Worm (Caenorhabditis elegans) whole organism, L1 larva: Measurements from ENCODE around the gene T08A11.1.
A peak's percentile ranks its signal among the peaks of the same experiment; 100 is the strongest.

Experiments
- C04F5.9 ChIP-seq: sonication (generic microtip); optimal IDR thresholded peaks from 2 replicates; lab custom pipeline; 2016; ENCODE audit warnings: missing genetic modification characterization, missing compliant biosample characterization
- aly-2 ChIP-seq: fragments of 150-350 bp; optimal IDR thresholded peaks from 2 replicates; lab custom pipeline; 2014; ENCODE audit warnings: missing biosample characterization, missing genetic modification characterization
- ceh-63 ChIP-seq: fragments of 200-800 bp; sonication (Bioruptor generic); optimal IDR thresholded peaks from 2 replicates; lab custom pipeline; 2018; ENCODE audit warnings: mild to moderate bottlenecking, missing genetic modification characterization, missing compliant biosample characterization
- ceh-88 ChIP-seq: fragments of 200-800 bp; sonication (Bioruptor generic); IDR thresholded peaks from 2 replicates; pipeline ENCODE4 v1.3.6; 2022; ENCODE audit warnings: missing genetic modification characterization, missing compliant biosample characterization
- ceh-90 ChIP-seq: sonication (generic microtip); optimal IDR thresholded peaks from 2 replicates; lab custom pipeline; 2016; ENCODE audit warnings: missing genetic modification characterization, missing compliant biosample characterization
- ces-1 ChIP-seq: fragments of 150-350 bp; optimal IDR thresholded peaks from 2 replicates; lab custom pipeline; 2014; ENCODE audit warnings: missing biosample characterization, missing genetic modification reagents, missing genetic modification characterization
- dpl-1 ChIP-seq, 3 experiments: fragments of 150-350 bp in 2 of 3; sonication (generic microtip) in 1 of 3; optimal IDR thresholded peaks; 2 replicates each; lab custom pipeline; 2014 to 2017; ENCODE audit warnings: missing biosample characterization in 3 of 3, missing genetic modification characterization in 3 of 3, missing genetic modification reagents in 3 of 3
- dsc-1 ChIP-seq: sonication (generic microtip); optimal IDR thresholded peaks from 2 replicates; lab custom pipeline; 2016; ENCODE audit warnings: mild to moderate bottlenecking, missing genetic modification characterization, missing compliant biosample characterization
- efl-1 ChIP-seq, 4 experiments: fragments of 150-350 bp; optimal IDR thresholded peaks in 3 of 4; peaks in 1 of 4; 1 replicate in 1 of 4; 2 replicates in 3 of 4; lab custom pipeline; 2014; ENCODE audit warnings: missing biosample characterization in 2 of 4, missing genetic modification characterization in 2 of 4, missing genetic modification reagents in 2 of 4
- efl-3 ChIP-seq: fragments of 200-800 bp; sonication (Bioruptor generic); optimal IDR thresholded peaks from 2 replicates; lab custom pipeline; 2018; ENCODE audit warnings: mild to moderate bottlenecking, missing genetic modification characterization, missing compliant biosample characterization
- elt-2 ChIP-seq: sonication (generic microtip); optimal IDR thresholded peaks from 2 replicates; lab custom pipeline; 2016; ENCODE audit warnings: missing genetic modification characterization, mild to moderate bottlenecking, inconsistent platforms, missing compliant biosample characterization, missing genetic modification reagents
- elt-3 ChIP-seq, 6 experiments: fragments of 150-350 bp in 1 of 6; sonication (generic microtip); optimal IDR thresholded peaks; 2 replicates each; lab custom pipeline; 2017 to 2018; ENCODE audit warnings: missing biosample characterization in 6 of 6, missing genetic modification characterization in 6 of 6, inconsistent platforms in 1 of 6
- ets-5 ChIP-seq: fragments of 200-800 bp; sonication (Bioruptor generic); IDR thresholded peaks from 2 replicates; pipeline ENCODE4 v1.3.6; 2022; ENCODE audit warnings: missing genetic modification characterization, missing compliant biosample characterization
- fos-1 ChIP-seq: fragments of 150-350 bp; optimal IDR thresholded peaks from 2 replicates; lab custom pipeline; 2014; ENCODE audit warnings: missing biosample characterization, missing genetic modification characterization
- hlh-17 ChIP-seq: fragments of 200-800 bp; sonication (Bioruptor generic); optimal IDR thresholded peaks from 2 replicates; lab custom pipeline; 2018; ENCODE audit warnings: missing genetic modification characterization, mild to moderate bottlenecking, missing compliant biosample characterization, moderate library complexity, borderline replicate concordance
- isw-1 ChIP-seq: fragments of 200-800 bp; sonication (Bioruptor generic); IDR thresholded peaks from 2 replicates; pipeline ENCODE4 v1.3.6; 2022; ENCODE audit warnings: missing genetic modification characterization, missing compliant biosample characterization
- lin-13 ChIP-seq: fragments of 150-350 bp; optimal IDR thresholded peaks from 2 replicates; lab custom pipeline; 2014; ENCODE audit warnings: missing biosample characterization, missing genetic modification reagents, missing genetic modification characterization
- lin-14 ChIP-seq: fragments of 200-800 bp; sonication (Bioruptor generic); optimal IDR thresholded peaks from 2 replicates; lab custom pipeline; 2018; ENCODE audit warnings: mild to moderate bottlenecking, missing genetic modification characterization, moderate library complexity, missing compliant biosample characterization
- lin-15B ChIP-seq: fragments of 150-350 bp; sonication (generic microtip); optimal IDR thresholded peaks from 3 replicates; lab custom pipeline; 2014; ENCODE audit warnings: missing biosample characterization, missing genetic modification characterization
- lsy-2 ChIP-seq, 2 experiments: fragments of 150-350 bp; optimal IDR thresholded peaks; 2 replicates each; lab custom pipeline; 2014; ENCODE audit warnings: missing biosample characterization in 2 of 2, missing genetic modification characterization in 2 of 2
- mdl-1 ChIP-seq, 2 experiments: fragments of 150-350 bp; optimal IDR thresholded peaks; 2 replicates each; lab custom pipeline; 2014 to 2017; ENCODE audit warnings: missing biosample characterization in 2 of 2, missing genetic modification characterization in 2 of 2, inconsistent platforms in 1 of 2
- mef-2 ChIP-seq: fragments of 150-350 bp; optimal IDR thresholded peaks from 2 replicates; lab custom pipeline; 2014; ENCODE audit warnings: missing biosample characterization, missing genetic modification characterization
- mep-1 ChIP-seq: fragments of 150-350 bp; optimal IDR thresholded peaks from 2 replicates; lab custom pipeline; 2014; ENCODE audit warnings: missing biosample characterization, missing genetic modification characterization
- nhr-19 ChIP-seq: fragments of 200-800 bp; sonication (Bioruptor generic); conservative IDR thresholded peaks from 2 replicates; pipeline ENCODE4 v1.3.6; 2022; ENCODE audit warnings: missing genetic modification characterization, missing compliant biosample characterization
- nhr-28 ChIP-seq: fragments of 150-350 bp; optimal IDR thresholded peaks from 2 replicates; lab custom pipeline; 2014; ENCODE audit warnings: missing biosample characterization, missing genetic modification characterization
- nhr-47 ChIP-seq: sonication (generic microtip); optimal IDR thresholded peaks from 2 replicates; lab custom pipeline; 2016; ENCODE audit warnings: mild to moderate bottlenecking, missing genetic modification characterization, moderate library complexity, missing compliant biosample characterization
- nhr-76 ChIP-seq: sonication (generic microtip); optimal IDR thresholded peaks from 2 replicates; lab custom pipeline; 2017; ENCODE audit warnings: missing biosample characterization, missing genetic modification characterization
- nhr-77 ChIP-seq: fragments of 150-350 bp; optimal IDR thresholded peaks from 2 replicates; lab custom pipeline; 2014; ENCODE audit warnings: missing biosample characterization, missing genetic modification characterization
- nhr-84 ChIP-seq: sonication (generic microtip); optimal IDR thresholded peaks from 2 replicates; lab custom pipeline; 2017; ENCODE audit warnings: missing biosample characterization, missing genetic modification characterization
- nhr-85 ChIP-seq: sonication (generic microtip); peaks from one replicate; lab custom pipeline; 2016; ENCODE audit warnings: missing genetic modification characterization, inconsistent platforms, missing compliant biosample characterization
- nhr-90 ChIP-seq: sonication (generic microtip); optimal IDR thresholded peaks from 2 replicates; lab custom pipeline; 2016; ENCODE audit warnings: mild to moderate bottlenecking, missing genetic modification characterization, missing compliant biosample characterization; ENCODE audit not compliant: poor library complexity
- pag-3 ChIP-seq: sonication (generic microtip); optimal IDR thresholded peaks from 2 replicates; lab custom pipeline; 2017; ENCODE audit warnings: missing genetic modification characterization, mild to moderate bottlenecking, missing compliant biosample characterization, antibody characterized with exemption, borderline replicate concordance; ENCODE audit not compliant: insufficient read depth
- pax-3 ChIP-seq: fragments of 200-800 bp; sonication (Bioruptor generic); optimal IDR thresholded peaks from 2 replicates; lab custom pipeline; 2018; ENCODE audit warnings: mild to moderate bottlenecking, missing genetic modification characterization, moderate library complexity, missing compliant biosample characterization
- pqm-1 ChIP-seq: sonication (generic microtip); optimal IDR thresholded peaks from 3 replicates; lab custom pipeline; 2017; ENCODE audit warnings: missing biosample characterization, missing genetic modification characterization
- rnt-1 ChIP-seq: sonication (generic microtip); optimal IDR thresholded peaks from 2 replicates; lab custom pipeline; 2016; ENCODE audit warnings: mild to moderate bottlenecking, missing genetic modification characterization, moderate library complexity, missing compliant biosample characterization
- skn-1 ChIP-seq: fragments of 150-350 bp; optimal IDR thresholded peaks from 2 replicates; lab custom pipeline; 2014; ENCODE audit warnings: missing biosample characterization, missing genetic modification characterization
- snpc-4 ChIP-seq: fragments of 150-350 bp; optimal IDR thresholded peaks from 2 replicates; lab custom pipeline; 2014; ENCODE audit warnings: missing biosample characterization, missing genetic modification characterization
- sox-4 ChIP-seq: sonication (generic microtip); optimal IDR thresholded peaks from 2 replicates; lab custom pipeline; 2016; ENCODE audit warnings: missing genetic modification characterization, missing compliant biosample characterization
- sptf-1 ChIP-seq: fragments of 150-350 bp; optimal IDR thresholded peaks from 2 replicates; lab custom pipeline; 2014; ENCODE audit warnings: missing biosample characterization, missing genetic modification characterization
- swsn-7 ChIP-seq: sonication (generic microtip); optimal IDR thresholded peaks from 2 replicates; lab custom pipeline; 2016; ENCODE audit warnings: missing genetic modification characterization, missing compliant biosample characterization
- tbx-2 ChIP-seq: sonication (generic microtip); optimal IDR thresholded peaks from 2 replicates; lab custom pipeline; 2016; ENCODE audit warnings: missing genetic modification characterization, missing compliant biosample characterization
- tlp-1 ChIP-seq: fragments of 150-350 bp; optimal IDR thresholded peaks from 2 replicates; lab custom pipeline; 2014; ENCODE audit warnings: missing biosample characterization, missing genetic modification characterization
- unc-30 ChIP-seq: sonication (generic microtip); optimal IDR thresholded peaks from 2 replicates; lab custom pipeline; 2017; ENCODE audit warnings: missing biosample characterization, missing genetic modification characterization
- unc-62 ChIP-seq: fragments of 150-350 bp; optimal IDR thresholded peaks from 2 replicates; lab custom pipeline; 2014; ENCODE audit warnings: missing biosample characterization, missing genetic modification reagents, missing genetic modification characterization
- unc-98 ChIP-seq: fragments of 200-800 bp; sonication (Bioruptor generic); IDR thresholded peaks from 2 replicates; pipeline ENCODE4 v1.3.6; 2022; ENCODE audit warnings: missing genetic modification characterization, missing compliant biosample characterization
- zip-4 ChIP-seq: fragments of 200-800 bp; sonication (Bioruptor generic); optimal IDR thresholded peaks from 2 replicates; lab custom pipeline; 2018; ENCODE audit warnings: mild to moderate bottlenecking, missing genetic modification characterization, moderate library complexity, missing compliant biosample characterization

T08A11.1 gene

ce11 chrIII:4291216-4291691 lies 28.3 kb upstream of the T08A11.1 start, which contains the start of gene mcm-5 (continued):
- TF ChIP-seq sox-4 (tag; lab: Kevin White, UChicago) (no peak), ceh-88 (GFP tag; lab: Robert Waterston, UW) (no peak), mdl-1 (tag; optimal IDR thresholded peaks at IDR 0.05; lab: Kevin White, UChicago) (no peak), ceh-63 (GFP tag; lab: Kevin White, UChicago) (no peak), elt-2 (tag; lab: Kevin White, UChicago) (no peak), snpc-4 (tag; lab: Kevin White, UChicago) (no peak), nhr-47 (no peak), swsn-7 (peak; percentile 34), tbx-2 (tag; lab: Kevin White, UChicago) (no peak), unc-62 (GFP tag; lab: Kevin White, UChicago) (no peak), pag-3 (no peak)

- TF ChIP-seq efl-1 (optimal IDR thresholded peaks at IDR 0.05; lab: Kevin White, UChicago) (no peak), efl-1 (GFP tag; optimal IDR thresholded peaks at IDR 0.05 in 1 of 2; lab: Kevin White, UChicago) (peak in 1 of 2 experiments; percentile 30), tlp-1 (tag; lab: Kevin White, UChicago) (no peak)
Measured at ce11 chrIII:4289952-4290351, 27.0 kb upstream of the T08A11.1 start.

- TF ChIP-seq unc-30 (tag; lab: Kevin White, UChicago) (no peak), nhr-47 (no peak), isw-1 (GFP tag; lab: Robert Waterston, UW) (no peak), lin-15B (tag; lab: Kevin White, UChicago) (no peak), ceh-90 (tag; lab: Kevin White, UChicago) (no peak), C04F5.9 (tag; lab: Kevin White, UChicago) (no peak), zip-4 (no peak), dpl-1 (GFP tag; optimal IDR thresholded peaks at IDR 0.05; lab: Kevin White, UChicago) (no peak), efl-3 (no peak), nhr-19 (GFP tag; lab: Robert Waterston, UW) (no peak), fos-1 (tag; lab: Kevin White, UChicago) (no peak), pax-3 (tag; lab: Kevin White, UChicago) (no peak), nhr-84 (tag; lab: Kevin White, UChicago) (no peak), elt-2 (tag; lab: Kevin White, UChicago) (no peak), nhr-90 (tag; lab: Kevin White, UChicago) (no peak), lin-13 (GFP tag; lab: Kevin White, UChicago) (no peak), nhr-76 (tag; lab: Kevin White, UChicago) (no peak), tbx-2 (tag; lab: Kevin White, UChicago) (no peak), nhr-77 (tag; lab: Kevin White, UChicago) (no peak)
Measured at ce11 chrIII:4287379-4287778, 24.4 kb upstream of the T08A11.1 start, which contains the start of gene R10E4.3. TSS of gene R10E4.3 (minus strand) at chrIII:4287479.

ce11 chrIII:4284732-4285165 lies 21.8 kb upstream of the T08A11.1 start:
- TF ChIP-seq ces-1 (GFP tag; lab: Kevin White, UChicago) = no peak
- TF ChIP-seq hlh-17 (GFP tag; lab: Kevin White, UChicago) = no peak
- TF ChIP-seq nhr-28 (tag; lab: Kevin White, UChicago) = no peak
- peak in 3 of 6 experiments; percentile 33 to 79 (median 63) for TF ChIP-seq elt-3 (tag; optimal IDR thresholded peaks at IDR 0.05; lab: Kevin White, UChicago)
- peak; percentile 100 for TF ChIP-seq nhr-85 (tag; lab: Kevin White, UChicago)
- TF ChIP-seq dsc-1 (tag; lab: Kevin White, UChicago) = no peak
- no peak for TF ChIP-seq unc-98 (GFP tag; lab: Robert Waterston, UW)
- TF ChIP-seq lsy-2 (tag; optimal IDR thresholded peaks at IDR 0.05; lab: Kevin White, UChicago) = peak; percentile 75 to 91
- TF ChIP-seq ets-5 = no peak
- TF ChIP-seq snpc-4 (tag; lab: Kevin White, UChicago) = peak; percentile 54
- TF ChIP-seq fos-1 (tag; lab: Kevin White, UChicago) = peak; percentile 30
- peak; percentile 86 for TF ChIP-seq mep-1 (tag; lab: Kevin White, UChicago)
- peak; percentile 9 for TF ChIP-seq aly-2 (tag; lab: Kevin White, UChicago)
- TF ChIP-seq sptf-1 (tag; lab: Kevin White, UChicago) = no peak
- peak; percentile 31 for TF ChIP-seq lin-13 (GFP tag; lab: Kevin White, UChicago)
- TF ChIP-seq pqm-1 (tag; lab: Kevin White, UChicago) = no peak
- TF ChIP-seq lin-14 (GFP tag; lab: Kevin White, UChicago) = peak; percentile 98
- no peak for TF ChIP-seq pag-3
- TF ChIP-seq nhr-77 (tag; lab: Kevin White, UChicago) = peak; percentile 77
- peak; percentile 75 for TF ChIP-seq skn-1 (tag; lab: Kevin White, UChicago)
- TF ChIP-seq ceh-88 (GFP tag; lab: Robert Waterston, UW) = peak; percentile 58
- TF ChIP-seq rnt-1 (tag; lab: Kevin White, UChicago) = peak; percentile 57
- no peak for TF ChIP-seq ceh-90 (tag; lab: Kevin White, UChicago)
- no peak for TF ChIP-seq mef-2 (tag; lab: Kevin White, UChicago)
